Worm (Caenorhabditis elegans) whole organism, young adult: Measurements from ENCODE around the gene F54H5.3.
A peak's percentile ranks its signal among the peaks of the same experiment; 100 is the strongest.

ENCODE experiments used
- B0261.1 ChIP-seq: sonication (generic microtip); optimal IDR thresholded peaks from 2 replicates; lab custom pipeline; 2016; ENCODE audit warnings: mild to moderate bottlenecking, missing genetic modification characterization, moderate library complexity, missing compliant biosample characterization
- F22D6.2 ChIP-seq: sonication (generic microtip); optimal IDR thresholded peaks from 2 replicates; lab custom pipeline; 2016; ENCODE audit warnings: mild to moderate bottlenecking, missing genetic modification characterization, missing compliant biosample characterization
- F33H1.4 ChIP-seq: fragments of 200-800 bp; sonication (Bioruptor generic); IDR thresholded peaks from 2 replicates; pipeline ENCODE4 v1.3.6; 2022; ENCODE audit warnings: missing genetic modification reagents, missing genetic modification characterization, missing compliant biosample characterization
- F39B2.1 ChIP-seq: fragments of 200-800 bp; sonication (Bioruptor generic); IDR thresholded peaks from 2 replicates; pipeline ENCODE4 v1.3.6; 2022; ENCODE audit warnings: missing genetic modification reagents, missing genetic modification characterization, missing compliant biosample characterization
- F49E8.2 ChIP-seq: sonication (generic microtip); optimal IDR thresholded peaks from 3 replicates; lab custom pipeline; 2017; ENCODE audit warnings: missing genetic modification characterization, mild to moderate bottlenecking, missing compliant biosample characterization, antibody characterized with exemption, moderate library complexity; ENCODE audit not compliant: insufficient read depth
- K11D2.4 ChIP-seq: fragments of 200-800 bp; sonication (Bioruptor generic); IDR thresholded peaks from 2 replicates; pipeline ENCODE4 v1.3.6; 2022; ENCODE audit warnings: missing genetic modification reagents, missing genetic modification characterization, missing compliant biosample characterization
- T26A5.8 ChIP-seq: sonication (generic microtip); optimal IDR thresholded peaks from 2 replicates; lab custom pipeline; 2016; ENCODE audit warnings: missing genetic modification characterization, missing compliant biosample characterization
- Y56A3A.18 ChIP-seq: fragments of 200-800 bp; sonication (Bioruptor generic); IDR thresholded peaks from 2 replicates; pipeline ENCODE4 v1.3.6; 2022; ENCODE audit warnings: missing genetic modification reagents, missing genetic modification characterization, missing compliant biosample characterization
- Y67H2A.10 ChIP-seq: fragments of 200-800 bp; sonication (Bioruptor generic); conservative IDR thresholded peaks from 2 replicates; pipeline ENCODE4 v1.3.6; 2022; ENCODE audit warnings: missing genetic modification reagents, missing genetic modification characterization, missing compliant biosample characterization
- atf-7 ChIP-seq: sonication (generic microtip); optimal IDR thresholded peaks from 2 replicates; lab custom pipeline; 2017; ENCODE audit warnings: mild to moderate bottlenecking, missing genetic modification characterization, missing compliant biosample characterization
- attf-5 ChIP-seq: fragments of 200-800 bp; sonication (Bioruptor generic); optimal IDR thresholded peaks from 2 replicates; lab custom pipeline; 2018; ENCODE audit warnings: mild to moderate bottlenecking, missing genetic modification characterization, missing compliant biosample characterization
- attf-6 ChIP-seq: fragments of 200-800 bp; sonication (Bioruptor generic); IDR thresholded peaks from 2 replicates; pipeline ENCODE4 v1.3.6; 2022; ENCODE audit warnings: missing genetic modification reagents, missing genetic modification characterization, missing compliant biosample characterization
- cebp-1 ChIP-seq, 2 experiments: fragments of 200-800 bp in 1 of 2; sonication (Bioruptor generic) in 1 of 2; sonication (generic microtip) in 1 of 2; IDR thresholded peaks in 1 of 2; optimal IDR thresholded peaks in 1 of 2; 2 replicates each; pipeline versions ENCODE4 v1.3.6 to Lab custom; 2017 to 2022; ENCODE audit warnings: missing compliant biosample characterization in 2 of 2, missing genetic modification characterization in 2 of 2, mild to moderate bottlenecking in 1 of 2, missing genetic modification reagents in 1 of 2, moderate library complexity in 1 of 2
- ceh-79 ChIP-seq: sonication (generic microtip); optimal IDR thresholded peaks from 2 replicates; lab custom pipeline; 2017; ENCODE audit warnings: mild to moderate bottlenecking, missing genetic modification characterization, missing compliant biosample characterization
- dpl-1 ChIP-seq: fragments of 150-350 bp; optimal IDR thresholded peaks from 2 replicates; lab custom pipeline; 2014; ENCODE audit warnings: missing biosample characterization, missing genetic modification reagents, missing genetic modification characterization
- egl-44 ChIP-seq: fragments of 200-800 bp; sonication (Bioruptor generic); IDR thresholded peaks from 2 replicates; pipeline ENCODE4 v1.3.6; 2022; ENCODE audit warnings: missing genetic modification reagents, missing genetic modification characterization, missing compliant biosample characterization
- egrh-3 ChIP-seq: fragments of 200-800 bp; sonication (Bioruptor generic); IDR thresholded peaks from 2 replicates; pipeline ENCODE4 v1.3.6; 2022; ENCODE audit warnings: missing genetic modification reagents, missing genetic modification characterization, missing compliant biosample characterization
- ekl-4 ChIP-seq: fragments of 200-800 bp; sonication (Bioruptor generic); IDR thresholded peaks from 2 replicates; pipeline ENCODE4 v1.3.6; 2022; ENCODE audit warnings: missing genetic modification reagents, missing genetic modification characterization, missing compliant biosample characterization
- gei-17 ChIP-seq: fragments of 200-800 bp; sonication (Bioruptor generic); optimal IDR thresholded peaks from 2 replicates; lab custom pipeline; 2018; ENCODE audit warnings: mild to moderate bottlenecking, missing genetic modification characterization, missing compliant biosample characterization
- hlh-12 ChIP-seq: sonication (generic microtip); optimal IDR thresholded peaks from 2 replicates; lab custom pipeline; 2016; ENCODE audit warnings: missing genetic modification characterization, missing compliant biosample characterization
- hlh-26 ChIP-seq: fragments of 200-800 bp; sonication (Bioruptor generic); conservative IDR thresholded peaks from 2 replicates; pipeline ENCODE4 v1.3.6; 2022; ENCODE audit warnings: missing genetic modification reagents, missing genetic modification characterization, missing compliant biosample characterization
- hmg-1.2 ChIP-seq: fragments of 200-800 bp; sonication (Bioruptor generic); IDR thresholded peaks from 2 replicates; pipeline ENCODE4 v1.3.6; 2022; ENCODE audit warnings: missing genetic modification reagents, missing genetic modification characterization, missing compliant biosample characterization
- hmg-20 ChIP-seq: fragments of 200-800 bp; sonication (Bioruptor generic); IDR thresholded peaks from 2 replicates; pipeline ENCODE4 v1.3.6; 2022; ENCODE audit warnings: missing genetic modification reagents, missing genetic modification characterization, missing compliant biosample characterization
- hrde-1 ChIP-seq: sonication (generic microtip); optimal IDR thresholded peaks from 2 replicates; lab custom pipeline; 2016; ENCODE audit warnings: missing genetic modification characterization, mild to moderate bottlenecking, missing compliant biosample characterization, moderate library complexity, missing genotype, missing genetic modification reagents, borderline replicate concordance
- lin-54 ChIP-seq: fragments of 200-800 bp; sonication (Bioruptor generic); optimal IDR thresholded peaks from 2 replicates; lab custom pipeline; 2018; ENCODE audit warnings: mild to moderate bottlenecking, missing genetic modification characterization, missing compliant biosample characterization
- madf-10 ChIP-seq: sonication (generic microtip); optimal IDR thresholded peaks from 2 replicates; lab custom pipeline; 2016; ENCODE audit warnings: mild to moderate bottlenecking, missing genetic modification characterization, missing compliant biosample characterization
- madf-3 ChIP-seq: fragments of 200-800 bp; sonication (Bioruptor generic); IDR thresholded peaks from 2 replicates; pipeline ENCODE4 v1.3.6; 2022; ENCODE audit warnings: missing genetic modification reagents, missing genetic modification characterization, missing compliant biosample characterization
- madf-8 ChIP-seq: fragments of 200-800 bp; sonication (Bioruptor generic); conservative IDR thresholded peaks from 2 replicates; pipeline ENCODE4 v1.3.6; 2022; ENCODE audit warnings: missing genetic modification reagents, missing genetic modification characterization, missing compliant biosample characterization
- mcd-1 ChIP-seq: fragments of 200-800 bp; sonication (Bioruptor generic); IDR thresholded peaks from 2 replicates; pipeline ENCODE4 v1.3.6; 2022; ENCODE audit warnings: missing genetic modification reagents, missing genetic modification characterization, missing compliant biosample characterization
- mel-28 ChIP-seq: sonication (generic microtip); optimal IDR thresholded peaks from 2 replicates; lab custom pipeline; 2016; ENCODE audit warnings: borderline replicate concordance, mild to moderate bottlenecking, missing genetic modification characterization, missing compliant biosample characterization
- nhr-120 ChIP-seq: fragments of 200-800 bp; sonication (Bioruptor generic); IDR thresholded peaks from 2 replicates; pipeline ENCODE4 v1.3.6; 2022; ENCODE audit warnings: missing genetic modification characterization, missing compliant biosample characterization
- nhr-80 ChIP-seq: sonication (generic microtip); optimal IDR thresholded peaks from 2 replicates; lab custom pipeline; 2016; ENCODE audit warnings: missing genetic modification characterization, missing compliant biosample characterization
- nhr-90 ChIP-seq: sonication (generic microtip); optimal IDR thresholded peaks from 2 replicates; lab custom pipeline; 2016; ENCODE audit warnings: missing genotype, mild to moderate bottlenecking, missing genetic modification characterization, missing compliant biosample characterization
- pha-4 ChIP-seq: fragments of 150-350 bp; sonication (generic microtip); optimal IDR thresholded peaks from 2 replicates; lab custom pipeline; 2014; ENCODE audit warnings: missing biosample characterization, missing genetic modification reagents, missing genetic modification characterization
- sdz-38 ChIP-seq: sonication (generic microtip); optimal IDR thresholded peaks from 2 replicates; lab custom pipeline; 2016; ENCODE audit warnings: missing genotype, missing genetic modification characterization, missing compliant biosample characterization
- snpc-1.3 ChIP-seq: sonication (generic microtip); optimal IDR thresholded peaks from 2 replicates; lab custom pipeline; 2017; ENCODE audit warnings: missing genetic modification characterization, mild to moderate bottlenecking, missing compliant biosample characterization, antibody characterized with exemption, moderate library complexity, missing genotype, missing genetic modification reagents; ENCODE audit not compliant: insufficient read depth
- snpc-3.4 ChIP-seq: sonication (generic microtip); optimal IDR thresholded peaks from 2 replicates; lab custom pipeline; 2017; ENCODE audit warnings: missing genetic modification characterization, mild to moderate bottlenecking, missing compliant biosample characterization, antibody characterized with exemption, moderate library complexity, missing genotype, missing genetic modification reagents
- snpc-4 ChIP-seq, 5 experiments: fragments of 150-350 bp in 1 of 5; sonication (generic microtip) in 4 of 5; optimal IDR thresholded peaks; 2 replicates each; lab custom pipeline; 2014 to 2018; ENCODE audit warnings: missing genetic modification characterization in 5 of 5, missing biosample characterization in 3 of 5, antibody characterized with exemption in 2 of 5, mild to moderate bottlenecking in 2 of 5, missing compliant biosample characterization in 2 of 5, missing genotype in 2 of 5, moderate library complexity in 2 of 5, missing genetic modification reagents in 1 of 5
- somi-1 ChIP-seq: fragments of 200-800 bp; sonication (Bioruptor generic); optimal IDR thresholded peaks from 2 replicates; lab custom pipeline; 2018; ENCODE audit warnings: mild to moderate bottlenecking, missing genetic modification characterization, missing compliant biosample characterization
- tlf-1 ChIP-seq: fragments of 200-800 bp; sonication (Bioruptor generic); optimal IDR thresholded peaks from 2 replicates; lab custom pipeline; 2018; ENCODE audit warnings: mild to moderate bottlenecking, missing genetic modification characterization, missing compliant biosample characterization
- unc-130 ChIP-seq: sonication (generic microtip); optimal IDR thresholded peaks from 2 replicates; lab custom pipeline; 2016; ENCODE audit warnings: missing genetic modification reagents, missing genetic modification characterization, missing compliant biosample characterization
- unc-62 ChIP-seq: fragments of 150-350 bp; optimal IDR thresholded peaks from 2 replicates; lab custom pipeline; 2014; ENCODE audit warnings: missing biosample characterization, missing genetic modification reagents, missing genetic modification characterization
- ztf-26 ChIP-seq: sonication (generic microtip); optimal IDR thresholded peaks from 2 replicates; lab custom pipeline; 2017; ENCODE audit warnings: missing genetic modification characterization, missing compliant biosample characterization

Gene F54H5.3

ce11 chrII:6608626-6609025 is 13.4 kb upstream of the F54H5.3 start:
- TF ChIP-seq egrh-3 (GFP tag; lab: Robert Waterston, UW), result no peak
- TF ChIP-seq ceh-79 (tag; lab: Kevin White, UChicago), result no peak
- TF ChIP-seq snpc-3.4 (tag; lab: Kevin White, UChicago), result no peak
- no peak for TF ChIP-seq snpc-1.3 (tag; lab: Kevin White, UChicago)
- TF ChIP-seq hlh-12 (tag; lab: Kevin White, UChicago), result no peak
- no peak for TF ChIP-seq unc-62 (GFP tag; lab: Kevin White, UChicago)
- TF ChIP-seq Y67H2A.10 (GFP tag; lab: Robert Waterston, UW), result no peak
- no peak for TF ChIP-seq madf-10
- no peak for TF ChIP-seq dpl-1
- no peak for TF ChIP-seq Y56A3A.18 (GFP tag; lab: Robert Waterston, UW)
- TF ChIP-seq madf-3 (GFP tag; lab: Robert Waterston, UW), result no peak
- TF ChIP-seq attf-6 (GFP tag; lab: Robert Waterston, UW), result no peak
- no peak for TF ChIP-seq hmg-20 (GFP tag; lab: Robert Waterston, UW)

- TF ChIP-seq F49E8.2 (tag; lab: Kevin White, UChicago) (no peak), F33H1.4 (GFP tag; lab: Robert Waterston, UW) (no peak), cebp-1 (GFP tag; IDR thresholded peaks at IDR 0.05; lab: Robert Waterston, UW) (no peak), cebp-1 (tag; optimal IDR thresholded peaks at IDR 0.05; lab: Kevin White, UChicago) (peak; percentile 29), Y67H2A.10 (GFP tag; lab: Robert Waterston, UW) (no peak), madf-10 (no peak), snpc-4 (GFP tag; optimal IDR thresholded peaks at IDR 0.05; lab: Kevin White, UChicago) (no peak), snpc-4 (tag; optimal IDR thresholded peaks at IDR 0.05; lab: Kevin White, UChicago) (peak in 1 of 4 experiments; percentile 3), nhr-80 (tag; lab: Kevin White, UChicago) (peak; percentile 21), ekl-4 (GFP tag; lab: Robert Waterston, UW) (no peak), attf-6 (GFP tag; lab: Robert Waterston, UW) (no peak), dpl-1 (no peak), tlf-1 (no peak), sdz-38 (tag; lab: Kevin White, UChicago) (no peak), hmg-1.2 (GFP tag; lab: Robert Waterston, UW) (peak; percentile 9; the same call in 1 of the 2 replicates), K11D2.4 (GFP tag; lab: Robert Waterston, UW) (no peak), mel-28 (tag; lab: Kevin White, UChicago) (no peak), nhr-120 (GFP tag; lab: Robert Waterston, UW) (no peak), lin-54 (GFP tag; lab: Kevin White, UChicago) (no peak), atf-7 (no peak), nhr-90 (tag; lab: Kevin White, UChicago) (no peak), T26A5.8 (tag; lab: Kevin White, UChicago) (no peak), snpc-1.3 (tag; lab: Kevin White, UChicago) (no peak), somi-1 (no peak), hlh-26 (GFP tag; lab: Robert Waterston, UW) (no peak), F39B2.1 (GFP tag; lab: Robert Waterston, UW) (no peak), mcd-1 (GFP tag; lab: Robert Waterston, UW) (no peak), egl-44 (GFP tag; lab: Robert Waterston, UW) (no peak), ztf-26 (no peak), F22D6.2 (tag; lab: Kevin White, UChicago) (no peak), pha-4 (tag; lab: Kevin White, UChicago) (peak; percentile 54), madf-8 (GFP tag; lab: Robert Waterston, UW) (no peak), hrde-1 (tag; lab: Kevin White, UChicago) (no peak), unc-130 (no peak), B0261.1 (tag; lab: Kevin White, UChicago) (no peak), gei-17 (GFP tag; lab: Kevin White, UChicago) (no peak), attf-5 (GFP tag; lab: Kevin White, UChicago) (peak; percentile 78)
Observed at ce11 chrII:6609315-6609842, 12.6 kb upstream of the F54H5.3 start, which contains the start of gene epg-5. Gene epg-5 (minus strand): TSS chrII:6609365.
